Fruit fly (Drosophila melanogaster) whole organism, prepupa: Measurements from ENCODE around the gene CG11755.
A peak's percentile ranks its signal among the peaks of the same experiment; 100 is the strongest.

Experiments
- CG10631 ChIP-seq: fragments of 200-800 bp; sonication (Bioruptor generic); optimal IDR thresholded peaks from 2 replicates; lab custom pipeline; 2016; ENCODE audit warnings: missing biosample characterization, missing genetic modification characterization
- CG11294 ChIP-seq: fragments of 200-800 bp; sonication (Bioruptor generic); IDR thresholded peaks from 2 replicates; pipeline ENCODE4 v1.3.6; 2022; ENCODE audit warnings: missing biosample characterization, missing genetic modification characterization
- CG11762 ChIP-seq: fragments of 200-800 bp; sonication (Bioruptor generic); optimal IDR thresholded peaks from 3 replicates; lab custom pipeline; 2016; ENCODE audit warnings: missing biosample characterization, missing genetic modification characterization; ENCODE audit not compliant: insufficient read depth
- CG11902 ChIP-seq: fragments of 200-800 bp; sonication (Bioruptor generic); optimal IDR thresholded peaks from 3 replicates; lab custom pipeline; 2016; ENCODE audit warnings: missing biosample characterization, missing genetic modification characterization
- CG15336 ChIP-seq: fragments of 200-800 bp; sonication (Bioruptor generic); IDR thresholded peaks from 2 replicates; pipeline ENCODE4 v1.3.6; 2022; ENCODE audit warnings: missing biosample characterization, missing genetic modification characterization
- CG1621 ChIP-seq: fragments of 200-800 bp; sonication (Bioruptor generic); optimal IDR thresholded peaks from 3 replicates; lab custom pipeline; 2018; ENCODE audit warnings: missing biosample characterization, mild to moderate bottlenecking, missing genetic modification characterization
- CG16779 ChIP-seq: fragments of 200-800 bp; sonication (Bioruptor generic); optimal IDR thresholded peaks from 3 replicates; lab custom pipeline; 2017; ENCODE audit warnings: missing biosample characterization, mild to moderate bottlenecking, missing genetic modification characterization
- CG31627 ChIP-seq: fragments of 200-800 bp; sonication (Bioruptor generic); optimal IDR thresholded peaks from 3 replicates; lab custom pipeline; 2016; ENCODE audit warnings: missing biosample characterization, missing genetic modification characterization
- CG32006 ChIP-seq: fragments of 200-800 bp; sonication (Bioruptor generic); optimal IDR thresholded peaks from 3 replicates; lab custom pipeline; 2017; ENCODE audit warnings: missing biosample characterization, mild to moderate bottlenecking, missing genetic modification characterization
- CG34406 ChIP-seq: fragments of 200-800 bp; sonication (Bioruptor generic); optimal IDR thresholded peaks from 3 replicates; lab custom pipeline; 2016; ENCODE audit warnings: missing biosample characterization, missing genetic modification characterization
- CG3919 ChIP-seq: fragments of 200-800 bp; sonication (Bioruptor generic); optimal IDR thresholded peaks from 3 replicates; lab custom pipeline; 2016; ENCODE audit warnings: missing biosample characterization, missing genetic modification characterization
- CG4318 ChIP-seq: fragments of 200-800 bp; sonication (Bioruptor generic); optimal IDR thresholded peaks from 3 replicates; lab custom pipeline; 2017; ENCODE audit warnings: missing biosample characterization, mild to moderate bottlenecking, missing genetic modification characterization
- CG6163 ChIP-seq: fragments of 200-800 bp; sonication (Bioruptor generic); IDR thresholded peaks from 3 replicates; pipeline ENCODE4 v1.3.6; 2022; ENCODE audit warnings: missing biosample characterization, missing genetic modification characterization
- CG6276 ChIP-seq: fragments of 200-800 bp; sonication (Bioruptor generic); optimal IDR thresholded peaks from 2 replicates; lab custom pipeline; 2017; ENCODE audit warnings: missing biosample characterization, mild to moderate bottlenecking, missing genetic modification characterization
- CG6792 ChIP-seq: fragments of 200-800 bp; sonication (Bioruptor generic); optimal IDR thresholded peaks from 3 replicates; lab custom pipeline; 2016; ENCODE audit warnings: missing biosample characterization, missing genetic modification characterization
- CG6808 ChIP-seq: fragments of 200-800 bp; sonication (Bioruptor generic); optimal IDR thresholded peaks from 3 replicates; lab custom pipeline; 2017; ENCODE audit warnings: missing biosample characterization, missing genetic modification characterization, mild to moderate bottlenecking, moderate library complexity, missing genetic modification reagents
- CG6854 ChIP-seq: fragments of 200-800 bp; sonication (Bioruptor generic); optimal IDR thresholded peaks from 2 replicates; lab custom pipeline; 2017; ENCODE audit warnings: missing biosample characterization, mild to moderate bottlenecking, missing genetic modification characterization
- CG7368 ChIP-seq: fragments of 200-800 bp; sonication (Bioruptor generic); optimal IDR thresholded peaks from 3 replicates; lab custom pipeline; 2016; ENCODE audit warnings: missing biosample characterization, missing genetic modification characterization
- CG8119 ChIP-seq: fragments of 200-800 bp; sonication (Bioruptor generic); IDR thresholded peaks from 3 replicates; pipeline ENCODE4 v1.3.6; 2022; ENCODE audit warnings: missing biosample characterization, missing genetic modification characterization
- CG8319 ChIP-seq: fragments of 200-800 bp; sonication (Bioruptor generic); optimal IDR thresholded peaks from 3 replicates; lab custom pipeline; 2016; ENCODE audit warnings: missing biosample characterization, missing genetic modification characterization
- CG8632 ChIP-seq: fragments of 200-800 bp; sonication (Bioruptor generic); optimal IDR thresholded peaks from 3 replicates; lab custom pipeline; 2016; ENCODE audit warnings: missing biosample characterization, missing genetic modification characterization
- CG9139 ChIP-seq: fragments of 200-800 bp; sonication (Bioruptor generic); optimal IDR thresholded peaks from 3 replicates; lab custom pipeline; 2017; ENCODE audit warnings: missing biosample characterization, mild to moderate bottlenecking, missing genetic modification characterization
- Eip75B ChIP-seq: fragments of 200-800 bp; sonication (Bioruptor generic); optimal IDR thresholded peaks from 3 replicates; lab custom pipeline; 2016; ENCODE audit warnings: missing biosample characterization, missing genetic modification characterization
- Eip78C ChIP-seq: fragments of 200-800 bp; sonication (Bioruptor generic); peaks from one replicate; lab custom pipeline; 2016; ENCODE audit warnings: missing biosample characterization, missing genetic modification characterization
- Eip93F ChIP-seq: fragments of 200-800 bp; sonication (Bioruptor generic); optimal IDR thresholded peaks from 2 replicates; lab custom pipeline; 2016; ENCODE audit warnings: missing biosample characterization, mild to moderate bottlenecking, missing genetic modification characterization
- Ets21C ChIP-seq: fragments of 200-800 bp; sonication (Bioruptor generic); optimal IDR thresholded peaks from 3 replicates; lab custom pipeline; 2016; ENCODE audit warnings: missing biosample characterization, missing genetic modification characterization
- Ets96B ChIP-seq: fragments of 200-800 bp; optimal IDR thresholded peaks from 2 replicates; lab custom pipeline; 2019; ENCODE audit warnings: missing biosample characterization, mild to moderate bottlenecking, missing genetic modification characterization, moderate library complexity
- Gug ChIP-seq: fragments of 200-800 bp; sonication (Bioruptor generic); IDR thresholded peaks from 2 replicates; pipeline ENCODE4 v1.3.6; 2022; ENCODE audit warnings: missing biosample characterization, missing genetic modification characterization
- Hr39 ChIP-seq: fragments of 200-800 bp; sonication (Bioruptor generic); optimal IDR thresholded peaks from 2 replicates; lab custom pipeline; 2016; ENCODE audit warnings: missing biosample characterization, missing genetic modification characterization
- Hr4 ChIP-seq: fragments of 200-800 bp; sonication (Bioruptor generic); optimal IDR thresholded peaks from 3 replicates; lab custom pipeline; 2016; ENCODE audit warnings: missing biosample characterization, missing genetic modification characterization
- Met ChIP-seq: fragments of 200-800 bp; sonication (Bioruptor generic); optimal IDR thresholded peaks from 3 replicates; lab custom pipeline; 2016; ENCODE audit warnings: missing biosample characterization, missing genetic modification characterization
- OdsH ChIP-seq: fragments of 200-800 bp; sonication (Bioruptor generic); optimal IDR thresholded peaks from 3 replicates; lab custom pipeline; 2016; ENCODE audit warnings: missing biosample characterization, missing genetic modification characterization
- Smox ChIP-seq: fragments of 200-800 bp; sonication (Bioruptor generic); optimal IDR thresholded peaks from 3 replicates; lab custom pipeline; 2016; ENCODE audit warnings: missing biosample characterization, missing genetic modification characterization
- Sox102F ChIP-seq: fragments of 200-800 bp; sonication (Bioruptor generic); optimal IDR thresholded peaks from 2 replicates; lab custom pipeline; 2016; ENCODE audit warnings: missing biosample characterization, mild to moderate bottlenecking, missing genetic modification characterization
- Sox14 ChIP-seq: fragments of 200-800 bp; sonication (Bioruptor generic); optimal IDR thresholded peaks from 3 replicates; lab custom pipeline; 2016; ENCODE audit warnings: missing biosample characterization, missing genetic modification characterization
- Sox15 ChIP-seq: fragments of 200-800 bp; sonication (Bioruptor generic); optimal IDR thresholded peaks from 3 replicates; lab custom pipeline; 2016; ENCODE audit warnings: missing biosample characterization, missing genetic modification characterization
- acj6 ChIP-seq: fragments of 200-800 bp; sonication (Bioruptor generic); optimal IDR thresholded peaks from 3 replicates; lab custom pipeline; 2016; ENCODE audit warnings: missing biosample characterization, missing genetic modification characterization
- cyc ChIP-seq: fragments of 200-800 bp; sonication (Bioruptor generic); optimal IDR thresholded peaks from 3 replicates; lab custom pipeline; 2016; ENCODE audit warnings: missing biosample characterization, missing genetic modification characterization
- eg ChIP-seq: fragments of 200-800 bp; sonication (Bioruptor generic); IDR thresholded peaks from 3 replicates; pipeline ENCODE4 v1.3.6; 2022; ENCODE audit warnings: missing biosample characterization, missing genetic modification characterization
- fd59A ChIP-seq: fragments of 200-800 bp; sonication (Bioruptor generic); optimal IDR thresholded peaks from 2 replicates; lab custom pipeline; 2017; ENCODE audit warnings: missing biosample characterization, mild to moderate bottlenecking, missing genetic modification characterization, missing genetic modification reagents
- fkh ChIP-seq: fragments of 200-800 bp; sonication (Bioruptor generic); optimal IDR thresholded peaks from 3 replicates; lab custom pipeline; 2017; ENCODE audit warnings: missing biosample characterization, mild to moderate bottlenecking, missing genetic modification characterization, moderate library complexity
- lz ChIP-seq: fragments of 200-800 bp; sonication (Bioruptor generic); optimal IDR thresholded peaks from 3 replicates; lab custom pipeline; 2016; ENCODE audit warnings: missing biosample characterization, missing genetic modification characterization
- pdm3 ChIP-seq: fragments of 200-800 bp; sonication (Bioruptor generic); optimal IDR thresholded peaks from 3 replicates; lab custom pipeline; 2016; ENCODE audit warnings: missing biosample characterization, missing genetic modification characterization
- ss ChIP-seq, 2 experiments: fragments of 200-800 bp; sonication (Bioruptor generic); optimal IDR thresholded peaks; 2 replicates in 1 of 2; 3 replicates in 1 of 2; lab custom pipeline; 2017 to 2018; ENCODE audit warnings: mild to moderate bottlenecking in 2 of 2, missing biosample characterization in 2 of 2, missing genetic modification characterization in 2 of 2, moderate library complexity in 1 of 2
- svp ChIP-seq: fragments of 200-800 bp; sonication (Bioruptor generic); peaks from one replicate; lab custom pipeline; 2016; ENCODE audit warnings: missing biosample characterization, missing genetic modification characterization

CG11755 gene

DNA sequence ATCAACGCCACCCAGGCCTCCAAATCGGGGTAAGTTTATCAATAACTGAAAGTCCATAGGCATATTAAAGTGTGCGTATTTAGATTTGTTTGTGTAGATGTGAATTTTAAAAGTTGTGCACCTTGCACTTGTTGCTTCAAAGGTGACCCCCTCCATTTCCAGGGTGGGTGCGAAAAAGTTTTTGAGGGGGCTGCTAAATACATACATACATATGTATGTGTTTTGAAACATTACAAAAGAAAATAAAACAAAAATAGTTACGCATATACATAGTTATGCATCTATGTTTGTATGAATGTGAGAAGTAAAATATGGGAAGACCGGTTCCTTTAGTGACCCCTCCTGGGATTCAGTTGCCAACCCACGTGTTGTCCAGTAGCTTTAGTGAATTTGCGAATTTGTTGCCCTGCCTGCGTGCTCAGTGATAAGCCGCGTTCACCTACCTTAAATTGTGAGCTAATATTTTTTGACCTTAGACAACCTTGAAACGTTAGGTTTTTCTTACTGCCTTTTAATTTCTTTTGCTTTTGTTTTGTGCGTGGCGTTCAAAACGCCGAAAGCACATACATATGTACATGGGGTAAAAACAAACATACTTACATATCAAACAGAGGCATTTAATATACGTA, 6.7 kb upstream of the CG11755 start:
- TF ChIP-seq Hr4 (GFP tag; lab: Kevin White, UChicago): peak; percentile 10
- TF ChIP-seq svp (GFP tag; lab: Kevin White, UChicago): peak; percentile 74
- peak; percentile 24 for TF ChIP-seq CG31627 (GFP tag; lab: Kevin White, UChicago)
- TF ChIP-seq CG6808 (GFP tag; lab: Kevin White, UChicago): no peak
- no peak for TF ChIP-seq Sox102F
- TF ChIP-seq CG10631: peak; percentile 8
- no peak for TF ChIP-seq CG34406 (GFP tag; lab: Kevin White, UChicago)
- TF ChIP-seq CG8119 (GFP tag; lab: Robert Waterston, UW): peak; percentile 32; the same call in 2 of the 3 replicates
- TF ChIP-seq lz: no peak
- TF ChIP-seq Eip78C: peak; percentile 4
- TF ChIP-seq CG8319 (GFP tag; lab: Kevin White, UChicago): peak; percentile 40
- TF ChIP-seq Sox14 (GFP tag; lab: Kevin White, UChicago): peak; percentile 13
- TF ChIP-seq CG3919: no peak
- TF ChIP-seq Hr39 (GFP tag; lab: Kevin White, UChicago): peak; percentile 39
- TF ChIP-seq fd59A (GFP tag; lab: Kevin White, UChicago): no peak
- TF ChIP-seq fkh (GFP tag; lab: Kevin White, UChicago): no peak
- no peak for TF ChIP-seq Met
- no peak for TF ChIP-seq CG32006 (GFP tag; lab: Kevin White, UChicago)
- peak; percentile 41 for TF ChIP-seq CG15336 (GFP tag; lab: Robert Waterston, UW)
- no peak for TF ChIP-seq pdm3
- no peak for TF ChIP-seq CG9139 (GFP tag; lab: Kevin White, UChicago)
- TF ChIP-seq acj6 (GFP tag; lab: Kevin White, UChicago): peak; percentile 41
- TF ChIP-seq CG11294: peak; percentile 40; the same call in 1 of the 2 replicates
- no peak for TF ChIP-seq CG11902 (GFP tag; lab: Kevin White, UChicago)
- TF ChIP-seq Gug: no peak
- no peak for TF ChIP-seq CG16779 (tag; lab: Kevin White, UChicago)
- TF ChIP-seq CG6163 (GFP tag; lab: Robert Waterston, UW): peak; percentile 71
- peak; percentile 64 for TF ChIP-seq eg (GFP tag; lab: Robert Waterston, UW)
- no peak for TF ChIP-seq CG4318 (GFP tag; lab: Kevin White, UChicago)
- TF ChIP-seq Eip75B (GFP tag; lab: Kevin White, UChicago): peak; percentile 9
- peak; percentile 39 for TF ChIP-seq Ets96B
- no peak for TF ChIP-seq CG6276
- no peak for TF ChIP-seq Smox (GFP tag; lab: Kevin White, UChicago)
- TF ChIP-seq CG1621 (tag; lab: Kevin White, UChicago): no peak
- peak; percentile 17 for TF ChIP-seq Sox15 (GFP tag; lab: Kevin White, UChicago)

DNA sequence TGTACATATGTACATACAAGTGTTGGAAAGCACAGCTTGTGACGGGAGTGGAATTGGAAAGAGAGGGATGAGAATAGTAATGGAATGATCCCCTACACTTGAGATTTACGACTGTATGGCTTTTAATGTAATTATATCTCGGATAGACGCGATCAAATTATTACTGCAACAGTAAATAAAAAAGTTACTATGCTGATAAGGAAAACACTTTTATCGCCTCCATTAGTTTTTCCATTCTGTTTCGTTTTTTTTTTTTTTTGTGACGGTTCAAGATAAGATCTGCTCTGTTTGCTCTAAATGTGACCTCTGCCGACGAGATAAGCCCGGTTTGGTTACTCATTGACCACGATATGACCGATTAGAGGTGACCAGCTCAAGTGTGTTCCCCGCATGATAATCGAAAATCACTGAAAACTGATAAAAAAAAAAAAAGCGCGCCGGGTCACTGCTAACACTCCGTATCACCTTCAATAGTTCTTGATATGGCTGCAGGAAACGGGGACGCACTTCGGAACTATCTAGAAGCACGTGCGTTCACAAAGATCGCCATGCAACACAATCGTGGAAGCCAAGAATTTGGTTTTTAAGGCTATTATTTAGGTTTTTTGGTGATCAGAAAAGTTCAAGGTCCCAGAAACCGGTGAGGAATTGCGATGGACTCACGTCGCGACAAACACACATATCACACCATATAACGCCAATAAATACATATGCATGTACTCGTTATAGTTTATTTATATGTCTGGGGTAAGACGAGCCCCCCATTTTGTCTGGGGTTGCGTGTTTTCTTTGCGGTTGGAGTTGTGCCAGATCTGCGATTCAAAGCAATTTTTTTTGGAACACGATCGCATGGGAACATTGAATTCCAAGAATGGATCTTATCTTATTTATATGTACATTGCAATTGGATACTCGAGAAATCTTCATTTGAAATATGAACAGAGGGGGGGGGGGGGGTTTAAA, 5.9 kb upstream of the CG11755 start, which contains the start of gene p:
TSS of gene p (minus strand) at position 156 of the 963 bp plus-strand sequence.
- TF ChIP-seq CG7368 (GFP tag; lab: Kevin White, UChicago): peak; percentile 73
- TF ChIP-seq Ets96B: no peak
- peak; percentile 22 for TF ChIP-seq CG11902 (GFP tag; lab: Kevin White, UChicago)
- peak in 1 of 2 experiments; percentile 66 for TF ChIP-seq ss (GFP tag; optimal IDR thresholded peaks at IDR 0.05; lab: Kevin White, UChicago)
- peak; percentile 46 for TF ChIP-seq Hr4 (GFP tag; lab: Kevin White, UChicago)
- TF ChIP-seq Eip78C: peak; percentile 87
- no peak for TF ChIP-seq Ets21C (GFP tag; lab: Kevin White, UChicago)
- peak; percentile 49 for TF ChIP-seq Hr39 (GFP tag; lab: Kevin White, UChicago)
- TF ChIP-seq Eip93F: no peak
- TF ChIP-seq CG8119 (GFP tag; lab: Robert Waterston, UW): peak; percentile 67
- peak; percentile 80 for TF ChIP-seq fkh (GFP tag; lab: Kevin White, UChicago)
- TF ChIP-seq CG11762: peak; percentile 37
- TF ChIP-seq OdsH (GFP tag; lab: Kevin White, UChicago): peak; percentile 69
- TF ChIP-seq CG9139 (GFP tag; lab: Kevin White, UChicago): no peak
- peak; percentile 63 for TF ChIP-seq Met
- TF ChIP-seq CG32006 (GFP tag; lab: Kevin White, UChicago): peak; percentile 51
- TF ChIP-seq CG8319 (GFP tag; lab: Kevin White, UChicago): peak; percentile 37
- TF ChIP-seq CG6854 (GFP tag; lab: Kevin White, UChicago): no peak
- peak; percentile 50 for TF ChIP-seq CG6792
- peak; percentile 33 for TF ChIP-seq CG16779 (tag; lab: Kevin White, UChicago)
- peak; percentile 58 for TF ChIP-seq Sox102F
- peak; percentile 23 for TF ChIP-seq CG8632
- TF ChIP-seq eg (GFP tag; lab: Robert Waterston, UW): peak; percentile 66; the same call in 2 of the 3 replicates
- TF ChIP-seq Sox14 (GFP tag; lab: Kevin White, UChicago): peak; percentile 61
- peak; percentile 58 for TF ChIP-seq Eip75B (GFP tag; lab: Kevin White, UChicago)
- no peak for TF ChIP-seq CG4318 (GFP tag; lab: Kevin White, UChicago)
- TF ChIP-seq acj6 (GFP tag; lab: Kevin White, UChicago): peak; percentile 57
- peak; percentile 60 for TF ChIP-seq cyc (GFP tag; lab: Kevin White, UChicago)
- TF ChIP-seq CG15336 (GFP tag; lab: Robert Waterston, UW): 0 out of 2 replicates have a peak, but pooled peaks have one; percentile 32
